Worm (Caenorhabditis elegans) whole organism, early embryonic: Measurements from ENCODE around the gene AC3.5.

ENCODE experiments used
- ama-1 ChIP-seq: fragments of 150-350 bp; optimal IDR thresholded peaks from 2 replicates; lab custom pipeline; 2014
- ceh-36 ChIP-seq: sonication (generic microtip); optimal IDR thresholded peaks from 2 replicates; lab custom pipeline; 2016; ENCODE audit warnings: missing genetic modification characterization, inconsistent platforms, missing compliant biosample characterization
- ets-7 ChIP-seq: sonication (generic microtip); optimal IDR thresholded peaks from 2 replicates; lab custom pipeline; 2016; ENCODE audit warnings: missing genotype, missing genetic modification characterization, missing compliant biosample characterization
- flt-1 ChIP-seq: fragments of 200-800 bp; sonication (Bioruptor generic); IDR thresholded peaks from 2 replicates; pipeline ENCODE4 v1.3.6; 2022; ENCODE audit warnings: missing genetic modification characterization, missing compliant biosample characterization
- hmg-4 ChIP-seq: fragments of 200-800 bp; sonication (Bioruptor generic); optimal IDR thresholded peaks from 2 replicates; lab custom pipeline; 2018; ENCODE audit warnings: mild to moderate bottlenecking, missing genetic modification characterization, missing compliant biosample characterization
- scrt-1 ChIP-seq: fragments of 200-800 bp; sonication (Bioruptor generic); IDR thresholded peaks from 2 replicates; pipeline ENCODE4 v1.3.6; 2022; ENCODE audit warnings: missing genetic modification characterization, missing compliant biosample characterization
- tbx-37 ChIP-seq: fragments of 200-800 bp; sonication (Bioruptor generic); conservative IDR thresholded peaks from 2 replicates; pipeline ENCODE4 v1.3.6; 2022; ENCODE audit warnings: missing genetic modification reagents, missing genetic modification characterization, missing compliant biosample characterization
- tra-4 ChIP-seq: sonication (generic microtip); optimal IDR thresholded peaks from 2 replicates; lab custom pipeline; 2017; ENCODE audit warnings: missing genetic modification characterization, missing compliant biosample characterization

DNA sequence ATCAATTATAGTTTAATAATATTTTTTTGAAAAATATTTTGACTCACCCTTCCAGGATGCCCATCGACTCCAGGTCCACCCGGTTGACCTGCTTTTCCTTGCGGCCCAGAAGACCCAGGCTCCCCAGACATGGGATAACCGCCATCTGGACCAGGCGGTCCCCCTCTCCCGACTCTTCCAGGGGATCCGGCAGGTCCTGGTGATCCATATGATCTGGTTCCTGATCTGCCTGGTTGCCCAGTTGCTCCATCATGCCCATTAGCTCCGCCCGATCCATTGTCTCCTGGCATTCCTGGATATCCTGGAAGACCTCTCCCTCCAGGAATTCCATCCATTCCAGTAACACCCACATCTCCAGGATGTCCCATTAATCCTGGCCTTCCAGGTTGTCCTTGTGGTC, 5.4 kb downstream of the AC3.5 start:
- TF ChIP-seq tra-4 (tag; lab: Kevin White, UChicago) (no peak), hmg-4 (GFP tag; lab: Kevin White, UChicago) (no peak), flt-1 (no peak), ama-1 (lab: Kevin White, UChicago) (no peak), ceh-36 (tag; lab: Kevin White, UChicago) (no peak), scrt-1 (GFP tag; lab: Robert Waterston, UW) (no peak), tbx-37 (GFP tag; lab: Robert Waterston, UW) (no peak), ets-7 (no peak)
